Worm (Caenorhabditis elegans): ENCODE measurements around the gene Y66D12A.6.

Gene Y66D12A.6

ce11 chrIII:11581372-11581771 lies at the start of gene Y66D12A.6, which contains the start of gene ceh-92:
Gene Y66D12A.6, minus strand, starts transcription at chrIII:11581402.
Gene ceh-92, plus strand, starts transcription at chrIII:11581600.
- no peak for TF ChIP-seq unc-62 (GFP tag; optimal IDR thresholded peaks at IDR 0.05)

ce11 chrIII:11629354-11629753 lies 48.2 kb upstream of the Y66D12A.6 start, which contains the start of gene Y66A7A.7:
Gene Y66A7A.7, minus strand, starts transcription at chrIII:11629454.
- no peak for TF ChIP-seq unc-62 (GFP tag; optimal IDR thresholded peaks at IDR 0.05)

- no peak for TF ChIP-seq unc-62 (GFP tag; optimal IDR thresholded peaks at IDR 0.05)
Observed at ce11 chrIII:11627631-11628030, 46.4 kb upstream of the Y66D12A.6 start.

- TF ChIP-seq unc-62 (GFP tag; optimal IDR thresholded peaks at IDR 0.05) = no peak
Observed at ce11 chrIII:11624838-11625292, 43.7 kb upstream of the Y66D12A.6 start, which contains the start of gene gly-8. Gene gly-8, plus strand, starts transcription at chrIII:11625242.

ce11 chrIII:11616446-11616845 lies 35.2 kb upstream of the Y66D12A.6 start, which contains the start of gene ceh-91:
Gene ceh-91, plus strand, starts transcription at chrIII:11616746.
- no peak for TF ChIP-seq unc-62 (GFP tag; optimal IDR thresholded peaks at IDR 0.05)

- no peak for TF ChIP-seq unc-62 (GFP tag; optimal IDR thresholded peaks at IDR 0.05)
Observed at ce11 chrIII:11615802-11616201, 34.6 kb upstream of the Y66D12A.6 start.

ce11 chrIII:11614874-11615273 lies 33.7 kb upstream of the Y66D12A.6 start:
- no peak for TF ChIP-seq unc-62 (GFP tag; optimal IDR thresholded peaks at IDR 0.05)

ce11 chrIII:11612371-11612770 lies 31.2 kb upstream of the Y66D12A.6 start, which contains the start of the genes Y66A7A.9 and Y66A7A.4:
Gene Y66A7A.9, minus strand, starts transcription at chrIII:11612471.
Gene Y66A7A.4, plus strand, starts transcription at chrIII:11612607.
- TF ChIP-seq unc-62 (GFP tag; optimal IDR thresholded peaks at IDR 0.05) = no peak

ce11 chrIII:11611618-11612247 lies 30.5 kb upstream of the Y66D12A.6 start:
- no peak for TF ChIP-seq unc-62 (GFP tag; optimal IDR thresholded peaks at IDR 0.05)

- TF ChIP-seq unc-62 (GFP tag; optimal IDR thresholded peaks at IDR 0.05) = no peak
Observed at ce11 chrIII:11609568-11609967, 28.4 kb upstream of the Y66D12A.6 start, which contains the start of gene Y66D12A.30. Gene Y66D12A.30, plus strand, starts transcription at chrIII:11609868.

ce11 chrIII:11607870-11608269 lies 26.7 kb upstream of the Y66D12A.6 start, which contains the start of gene Y66D12A.1:
Gene Y66D12A.1, plus strand, starts transcription at chrIII:11608170.
- no peak for TF ChIP-seq unc-62 (GFP tag; optimal IDR thresholded peaks at IDR 0.05)

- no peak for TF ChIP-seq unc-62 (GFP tag; optimal IDR thresholded peaks at IDR 0.05)
Observed at ce11 chrIII:11592096-11592495, 10.9 kb upstream of the Y66D12A.6 start.

ce11 chrIII:11590255-11590654 lies 9.1 kb upstream of the Y66D12A.6 start:
- no peak for TF ChIP-seq unc-62 (GFP tag; optimal IDR thresholded peaks at IDR 0.05)

ce11 chrIII:11589311-11589710 lies 8.1 kb upstream of the Y66D12A.6 start:
- no peak for TF ChIP-seq unc-62 (GFP tag; optimal IDR thresholded peaks at IDR 0.05)

- no peak for TF ChIP-seq unc-62 (GFP tag; optimal IDR thresholded peaks at IDR 0.05)
Observed at ce11 chrIII:11588911-11589310, 7.7 kb upstream of the Y66D12A.6 start, which contains the start of gene Y66D12A.3. Gene Y66D12A.3, plus strand, starts transcription at chrIII:11589211.

- TF ChIP-seq unc-62 (GFP tag; optimal IDR thresholded peaks at IDR 0.05) = no peak
Observed at ce11 chrIII:11582569-11582968, 1.4 kb upstream of the Y66D12A.6 start.

- no peak for TF ChIP-seq unc-62 (GFP tag; optimal IDR thresholded peaks at IDR 0.05)
Observed at ce11 chrIII:11580428-11580885, 745 bp downstream of the Y66D12A.6 start, which contains the start of gene Y66D12A.7. Gene Y66D12A.7, minus strand, starts transcription at chrIII:11580478.

Measured in whole organism, dauer.